Worm (Caenorhabditis elegans) whole organism, L4 larva: ENCODE results near the gene sru-37.

Experiments
- F26F4.8 ChIP-seq: fragments of 200-800 bp; sonication (Bioruptor generic); conservative IDR thresholded peaks from 2 replicates; pipeline ENCODE4 v1.3.6; 2022; ENCODE audit warnings: missing genetic modification characterization, missing compliant biosample characterization
- R02D3.7 ChIP-seq: fragments of 150-350 bp; sonication (generic microtip); optimal IDR thresholded peaks from 3 replicates; lab custom pipeline; 2014; ENCODE audit warnings: missing biosample characterization, missing genetic modification characterization
- Y105C5A.15 ChIP-seq: fragments of 200-800 bp; sonication (Bioruptor generic); IDR thresholded peaks from 2 replicates; pipeline ENCODE4 v1.3.6; 2022; ENCODE audit warnings: missing genetic modification characterization, missing compliant biosample characterization
- Y75B8A.6 ChIP-seq: fragments of 200-800 bp; sonication (Bioruptor generic); IDR thresholded peaks from 2 replicates; pipeline ENCODE4 v1.3.6; 2022; ENCODE audit warnings: missing genetic modification reagents, missing genetic modification characterization, missing compliant biosample characterization
- ZK546.5 ChIP-seq, 2 experiments: sonication (generic microtip); optimal IDR thresholded peaks; 2 replicates each; lab custom pipeline; 2017; ENCODE audit warnings: missing biosample characterization in 2 of 2, missing genetic modification characterization in 2 of 2
- arid-1 ChIP-seq: fragments of 200-800 bp; sonication (Bioruptor generic); conservative IDR thresholded peaks from 2 replicates; pipeline ENCODE4 v1.3.6; 2022; ENCODE audit warnings: missing genetic modification reagents, missing genetic modification characterization, missing compliant biosample characterization
- ceh-32 ChIP-seq: sonication (generic microtip); optimal IDR thresholded peaks from 2 replicates; lab custom pipeline; 2016; ENCODE audit warnings: mild to moderate bottlenecking, missing genetic modification characterization, missing compliant biosample characterization; ENCODE audit not compliant: poor library complexity
- ceh-82 ChIP-seq: sonication (generic microtip); optimal IDR thresholded peaks from 2 replicates; lab custom pipeline; 2017; ENCODE audit warnings: missing biosample characterization, missing genetic modification characterization
- ces-1 ChIP-seq: fragments of 150-350 bp; sonication (generic microtip); optimal IDR thresholded peaks from 4 replicates; lab custom pipeline; 2014; ENCODE audit warnings: missing biosample characterization, missing genetic modification reagents, missing genetic modification characterization
- cey-2 ChIP-seq: sonication (generic microtip); optimal IDR thresholded peaks from 3 replicates; lab custom pipeline; 2017; ENCODE audit warnings: missing genetic modification characterization, mild to moderate bottlenecking, missing compliant biosample characterization, antibody characterized with exemption, borderline replicate concordance; ENCODE audit not compliant: insufficient read depth
- dmd-6 ChIP-seq: fragments of 200-800 bp; sonication (Bioruptor generic); IDR thresholded peaks from 2 replicates; pipeline ENCODE4 v1.3.6; 2022; ENCODE audit warnings: missing genetic modification reagents, missing genetic modification characterization, missing compliant biosample characterization
- dve-1 ChIP-seq: sonication (generic microtip); optimal IDR thresholded peaks from 2 replicates; lab custom pipeline; 2017; ENCODE audit warnings: antibody characterized with exemption, mild to moderate bottlenecking, missing genetic modification characterization, missing compliant biosample characterization; ENCODE audit not compliant: insufficient read depth
- egl-43 ChIP-seq: fragments of 200-800 bp; sonication (Bioruptor generic); IDR thresholded peaks from 2 replicates; pipeline ENCODE4 v1.3.6; 2022; ENCODE audit warnings: missing genetic modification reagents, missing genetic modification characterization, missing compliant biosample characterization
- fkh-10 ChIP-seq: fragments of 150-350 bp; optimal IDR thresholded peaks from 2 replicates; lab custom pipeline; 2014; ENCODE audit warnings: missing biosample characterization, missing genetic modification reagents, missing genetic modification characterization
- fos-1 ChIP-seq: fragments of 150-350 bp; optimal IDR thresholded peaks from 2 replicates; lab custom pipeline; 2014; ENCODE audit warnings: missing biosample characterization, missing genetic modification characterization
- hif-1 ChIP-seq, 2 experiments: sonication (generic microtip); optimal IDR thresholded peaks; 2 replicates each; lab custom pipeline; 2016 to 2017; ENCODE audit warnings: missing compliant biosample characterization in 2 of 2, missing genetic modification characterization in 2 of 2, missing genetic modification reagents in 2 of 2, missing genotype in 2 of 2, mild to moderate bottlenecking in 1 of 2
- hlh-11 ChIP-seq: fragments of 200-800 bp; sonication (Bioruptor generic); optimal IDR thresholded peaks from 2 replicates; lab custom pipeline; 2018; ENCODE audit warnings: mild to moderate bottlenecking, missing genetic modification characterization, missing compliant biosample characterization
- hlh-30 ChIP-seq: sonication (generic microtip); optimal IDR thresholded peaks from 2 replicates; lab custom pipeline; 2017; ENCODE audit warnings: antibody characterized with exemption, mild to moderate bottlenecking, missing genetic modification characterization, missing compliant biosample characterization; ENCODE audit not compliant: insufficient read depth
- jun-1 ChIP-seq: fragments of 150-350 bp; optimal IDR thresholded peaks from 2 replicates; lab custom pipeline; 2014; ENCODE audit warnings: missing biosample characterization, missing genetic modification reagents, missing genetic modification characterization
- lin-38 ChIP-seq: fragments of 200-800 bp; sonication (Bioruptor generic); IDR thresholded peaks from 2 replicates; pipeline ENCODE4 v1.3.6; 2022; ENCODE audit warnings: missing genetic modification reagents, missing genetic modification characterization, missing compliant biosample characterization
- lin-39 ChIP-seq: fragments of 150-350 bp; optimal IDR thresholded peaks from 2 replicates; lab custom pipeline; 2014; ENCODE audit warnings: missing biosample characterization, missing genetic modification reagents, missing genetic modification characterization
- madf-5 ChIP-seq, 2 experiments: fragments of 200-800 bp; sonication (Bioruptor generic); IDR thresholded peaks; 2 replicates each; pipeline ENCODE4 v1.3.6; 2022; ENCODE audit warnings: missing compliant biosample characterization in 2 of 2, missing genetic modification characterization in 2 of 2
- mep-1 ChIP-seq: fragments of 150-350 bp; sonication (generic microtip); optimal IDR thresholded peaks from 3 replicates; lab custom pipeline; 2014; ENCODE audit warnings: missing biosample characterization, missing genetic modification characterization
- mxl-2 ChIP-seq: fragments of 200-800 bp; sonication (Bioruptor generic); conservative IDR thresholded peaks from 2 replicates; pipeline ENCODE4 v1.3.6; 2022; ENCODE audit warnings: missing genetic modification reagents, missing genetic modification characterization, missing compliant biosample characterization
- mxl-3 ChIP-seq: fragments of 200-800 bp; sonication (Bioruptor generic); optimal IDR thresholded peaks from 2 replicates; lab custom pipeline; 2018; ENCODE audit warnings: mild to moderate bottlenecking, missing genetic modification characterization, missing compliant biosample characterization
- nhr-10 ChIP-seq: fragments of 150-350 bp; optimal IDR thresholded peaks from 2 replicates; lab custom pipeline; 2014; ENCODE audit warnings: missing biosample characterization, missing genetic modification characterization
- nhr-11 ChIP-seq: fragments of 150-350 bp; optimal IDR thresholded peaks from 2 replicates; lab custom pipeline; 2014; ENCODE audit warnings: missing biosample characterization, missing genetic modification characterization
- nhr-111 ChIP-seq: fragments of 200-800 bp; sonication (Bioruptor generic); optimal IDR thresholded peaks from 2 replicates; lab custom pipeline; 2018; ENCODE audit warnings: mild to moderate bottlenecking, missing genetic modification characterization, missing compliant biosample characterization
- nhr-237 ChIP-seq: sonication (generic microtip); optimal IDR thresholded peaks from 2 replicates; lab custom pipeline; 2017; ENCODE audit warnings: missing biosample characterization, missing genetic modification characterization
- nhr-28 ChIP-seq: fragments of 150-350 bp; optimal IDR thresholded peaks from 2 replicates; lab custom pipeline; 2014; ENCODE audit warnings: missing biosample characterization, missing genetic modification characterization
- nhr-41 ChIP-seq: fragments of 200-800 bp; sonication (Bioruptor generic); IDR thresholded peaks from 2 replicates; pipeline ENCODE4 v1.3.6; 2022; ENCODE audit warnings: missing genetic modification reagents, missing genetic modification characterization, missing compliant biosample characterization
- nhr-48 ChIP-seq: sonication (generic microtip); optimal IDR thresholded peaks from 2 replicates; lab custom pipeline; 2016; ENCODE audit warnings: mild to moderate bottlenecking, missing genetic modification characterization, missing compliant biosample characterization
- nhr-77 ChIP-seq: fragments of 150-350 bp; optimal IDR thresholded peaks from 2 replicates; lab custom pipeline; 2014; ENCODE audit warnings: missing biosample characterization, missing genetic modification characterization
- pha-4 ChIP-seq, 2 experiments: fragments of 150-350 bp in 1 of 2; fragments of 200-800 bp in 1 of 2; sonication (Bioruptor generic) in 1 of 2; IDR thresholded peaks in 1 of 2; optimal IDR thresholded peaks in 1 of 2; 2 replicates each; pipeline versions ENCODE4 v1.3.6 to Lab custom; 2014 to 2022; ENCODE audit warnings: missing genetic modification characterization in 2 of 2, missing genetic modification reagents in 2 of 2, missing biosample characterization in 1 of 2, missing compliant biosample characterization in 1 of 2
- pqm-1 ChIP-seq: sonication (generic microtip); optimal IDR thresholded peaks from 2 replicates; lab custom pipeline; 2017; ENCODE audit warnings: missing biosample characterization, missing genetic modification characterization
- rbr-2 ChIP-seq: sonication (generic microtip); optimal IDR thresholded peaks from 2 replicates; lab custom pipeline; 2016; ENCODE audit warnings: missing genotype, missing genetic modification characterization, missing compliant biosample characterization
- snpc-4 ChIP-seq: fragments of 150-350 bp; optimal IDR thresholded peaks from 2 replicates; lab custom pipeline; 2014; ENCODE audit warnings: missing biosample characterization, missing genetic modification characterization
- spr-1 ChIP-seq: sonication (generic microtip); optimal IDR thresholded peaks from 2 replicates; lab custom pipeline; 2016; ENCODE audit warnings: mild to moderate bottlenecking, missing genetic modification characterization, missing compliant biosample characterization
- spr-3 ChIP-seq: fragments of 200-800 bp; sonication (Bioruptor generic); optimal IDR thresholded peaks from 2 replicates; lab custom pipeline; 2018; ENCODE audit warnings: mild to moderate bottlenecking, missing genetic modification characterization, missing compliant biosample characterization
- tra-1 ChIP-seq: fragments of 200-800 bp; sonication (Bioruptor generic); IDR thresholded peaks from 2 replicates; pipeline ENCODE4 v1.3.6; 2022; ENCODE audit warnings: missing genetic modification reagents, missing genetic modification characterization, missing compliant biosample characterization
- unc-130 ChIP-seq: sonication (generic microtip); optimal IDR thresholded peaks from 2 replicates; lab custom pipeline; 2016; ENCODE audit warnings: missing genetic modification reagents, missing genetic modification characterization, missing compliant biosample characterization
- vab-7 ChIP-seq: fragments of 200-800 bp; sonication (Bioruptor generic); IDR thresholded peaks from 2 replicates; pipeline ENCODE4 v1.3.6; 2022; ENCODE audit warnings: missing genetic modification reagents, missing genetic modification characterization, missing compliant biosample characterization
- zag-1 ChIP-seq: fragments of 150-350 bp; optimal IDR thresholded peaks from 2 replicates; lab custom pipeline; 2014; ENCODE audit warnings: missing biosample characterization, missing genetic modification characterization
- zfp-3 ChIP-seq: fragments of 200-800 bp; sonication (Bioruptor generic); conservative IDR thresholded peaks from 2 replicates; pipeline ENCODE4 v1.3.6; 2022; ENCODE audit warnings: missing genetic modification reagents, missing genetic modification characterization, missing compliant biosample characterization
- zip-11 ChIP-seq: fragments of 200-800 bp; sonication (Bioruptor generic); IDR thresholded peaks from 2 replicates; pipeline ENCODE4 v1.3.6; 2022; ENCODE audit warnings: missing genetic modification characterization, missing compliant biosample characterization

Gene sru-37

DNA sequence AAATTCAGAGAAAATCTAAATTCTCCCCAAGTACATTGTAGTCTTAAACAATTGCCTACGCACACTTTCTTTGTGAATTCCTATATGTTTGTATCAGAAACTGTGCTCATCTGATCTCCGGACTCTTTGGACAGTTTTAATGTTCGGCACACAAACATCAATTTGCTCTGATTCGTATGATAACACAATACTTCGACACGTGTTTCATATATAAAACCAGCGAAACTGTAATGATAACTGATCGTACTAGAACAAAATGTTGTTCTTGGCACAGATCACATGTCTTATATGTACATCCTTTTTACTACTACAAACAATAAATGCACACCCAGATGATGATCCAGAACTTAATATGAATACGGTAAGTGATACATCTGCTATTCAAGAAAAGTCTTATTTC, 13.9 kb upstream of the sru-37 start, which contains the start of gene lipl-2 (continued):
- TF ChIP-seq fos-1 (tag; lab: Kevin White, UChicago) (no peak), arid-1 (GFP tag; lab: Robert Waterston, UW) (no peak), pqm-1 (tag; lab: Kevin White, UChicago) (no peak), jun-1 (tag; lab: Kevin White, UChicago) (no peak), egl-43 (GFP tag; lab: Robert Waterston, UW) (no peak), hif-1 (tag; optimal IDR thresholded peaks at IDR 0.05; lab: Kevin White, UChicago) (no peak), hlh-11 (tag; lab: Kevin White, UChicago) (peak; percentile 82), mep-1 (tag; lab: Kevin White, UChicago) (no peak), nhr-77 (tag; lab: Kevin White, UChicago) (peak; percentile 60), nhr-111 (GFP tag; lab: Kevin White, UChicago) (no peak), nhr-28 (peak; percentile 92)

DNA sequence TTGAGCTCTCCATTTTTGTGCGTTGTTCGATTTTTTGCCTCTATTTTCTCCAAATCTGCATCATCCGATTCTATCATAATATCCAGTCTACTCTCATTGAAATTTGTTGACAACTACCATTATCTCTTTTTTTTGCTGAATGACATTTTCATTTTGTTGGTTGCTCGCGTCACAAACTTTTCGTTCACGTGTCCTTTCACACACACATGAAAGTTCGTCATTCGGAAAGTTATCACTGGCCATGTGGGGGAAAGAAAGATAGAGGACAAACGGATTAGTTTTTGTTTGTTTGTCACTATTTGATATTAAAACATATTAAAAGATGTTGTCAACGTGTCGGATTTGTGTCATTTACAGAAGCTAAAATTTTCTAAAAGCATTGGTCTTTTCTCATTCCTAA, 10.3 kb upstream of the sru-37 start:
- TF ChIP-seq dve-1 (tag; lab: Kevin White, UChicago) (peak; percentile 65), ZK546.5 (tag; optimal IDR thresholded peaks at IDR 0.05; lab: Kevin White, UChicago) (no peak), ces-1 (GFP tag; lab: Kevin White, UChicago) (no peak), lin-38 (GFP tag; lab: Robert Waterston, UW) (no peak), Y75B8A.6 (no peak), nhr-41 (GFP tag; lab: Robert Waterston, UW) (no peak), snpc-4 (tag; lab: Kevin White, UChicago) (no peak), dmd-6 (GFP tag; lab: Robert Waterston, UW) (peak; percentile 56), fos-1 (tag; lab: Kevin White, UChicago) (no peak)

DNA sequence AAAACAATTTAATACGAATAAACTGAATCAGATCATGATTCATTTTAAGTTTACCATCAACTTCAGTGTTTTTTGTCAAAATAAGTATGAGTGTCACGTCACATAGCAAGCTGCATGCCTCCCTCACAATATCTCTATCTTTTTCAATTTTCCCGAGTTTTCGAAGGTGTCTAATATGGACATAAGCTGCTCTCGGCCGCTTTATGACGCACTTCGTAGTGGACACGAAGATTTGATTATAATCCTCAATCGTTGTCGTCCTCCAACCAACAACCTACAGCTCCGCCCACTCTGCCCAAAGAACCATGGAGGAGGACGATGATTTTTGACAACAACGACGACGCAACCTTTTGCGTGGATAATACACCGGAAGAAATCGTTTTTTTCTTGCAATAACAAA, 9.3 kb upstream of the sru-37 start:
- TF ChIP-seq pha-4 (GFP tag; IDR thresholded peaks at IDR 0.05; lab: Robert Waterston, UW) (no peak), pha-4 (tag; optimal IDR thresholded peaks at IDR 0.05; lab: Kevin White, UChicago) (no peak), R02D3.7 (tag; lab: Kevin White, UChicago) (no peak), zfp-3 (GFP tag; lab: Robert Waterston, UW) (no peak), rbr-2 (tag; lab: Kevin White, UChicago) (no peak), nhr-77 (tag; lab: Kevin White, UChicago) (no peak), F26F4.8 (no peak), hlh-30 (tag; lab: Kevin White, UChicago) (no peak), nhr-11 (tag; lab: Kevin White, UChicago) (no peak), fkh-10 (GFP tag; lab: Kevin White, UChicago) (no peak), cey-2 (no peak), ceh-32 (no peak), pqm-1 (tag; lab: Kevin White, UChicago) (no peak), nhr-237 (tag; lab: Kevin White, UChicago) (no peak), zip-11 (no peak), tra-1 (GFP tag; lab: Robert Waterston, UW) (no peak), mxl-2 (GFP tag; lab: Robert Waterston, UW) (no peak), spr-3 (GFP tag; lab: Kevin White, UChicago) (no peak)
- TF ChIP-seq, all 104 proteins: peak for 0

- TF ChIP-seq ceh-82 (tag; lab: Kevin White, UChicago) (no peak), vab-7 (GFP tag; lab: Robert Waterston, UW) (no peak), lin-39 (no peak), nhr-77 (tag; lab: Kevin White, UChicago) (no peak), spr-1 (tag; lab: Kevin White, UChicago) (no peak), zag-1 (tag; lab: Kevin White, UChicago) (no peak), madf-5 (GFP tag; IDR thresholded peaks at IDR 0.05; lab: Robert Waterston, UW) (no peak), tra-1 (GFP tag; lab: Robert Waterston, UW) (no peak), nhr-41 (GFP tag; lab: Robert Waterston, UW) (no peak), nhr-10 (tag; lab: Kevin White, UChicago) (no peak), Y75B8A.6 (no peak), mxl-3 (GFP tag; lab: Kevin White, UChicago) (no peak), Y105C5A.15 (GFP tag; lab: Robert Waterston, UW) (no peak), unc-130 (GFP tag; lab: Kevin White, UChicago) (no peak), cey-2 (no peak), nhr-48 (tag; lab: Kevin White, UChicago) (no peak)
These were observed 8.7 kb upstream of the sru-37 start, which contains the start of gene F46B6.9 for ce11 chrV:9796562-9796961. TSS of gene F46B6.9 (plus strand) at chrV:9796862.
